Worm (Caenorhabditis elegans): ENCODE measurements around the gene T06F4.1.

DNA sequence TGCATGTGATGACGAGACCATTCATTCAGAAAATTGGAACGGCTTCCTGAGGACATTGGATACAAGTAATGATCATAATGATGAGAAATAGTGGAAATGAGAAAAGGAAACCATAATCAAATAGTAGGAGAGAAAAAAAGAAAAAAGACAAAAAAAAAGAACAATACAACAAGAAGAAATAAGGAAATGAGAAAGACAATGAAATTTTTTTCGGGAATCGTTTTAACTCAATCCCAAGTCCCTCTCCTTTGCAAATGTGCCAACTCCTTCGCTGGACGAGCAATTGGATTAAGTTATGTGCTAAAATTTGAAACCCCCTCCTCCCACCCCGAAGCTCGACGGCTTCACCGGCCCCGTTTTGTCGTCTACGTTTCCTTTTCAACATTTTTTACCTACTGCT is 9.8 kb upstream of the T06F4.1 start:
- TF ChIP-seq F13C5.2 (tag; optimal IDR thresholded peaks at IDR 0.05): no peak
- no peak for TF ChIP-seq tra-4 (tag; optimal IDR thresholded peaks at IDR 0.05)
- no peak for TF ChIP-seq ets-7 (tag; optimal IDR thresholded peaks at IDR 0.05)
- TF ChIP-seq ama-1 (optimal IDR thresholded peaks at IDR 0.05): no peak
- TF ChIP-seq ceh-36 (tag; optimal IDR thresholded peaks at IDR 0.05): no peak
- TF ChIP-seq hmg-4 (GFP tag; optimal IDR thresholded peaks at IDR 0.05): no peak
- TF ChIP-seq ceh-13 (GFP tag; optimal IDR thresholded peaks at IDR 0.05): no peak
- no peak for TF ChIP-seq tbx-11 (GFP tag; IDR thresholded peaks at IDR 0.05)
- no peak for TF ChIP-seq B0310.2 (tag; optimal IDR thresholded peaks at IDR 0.05)
- TF ChIP-seq hnd-1 (tag; optimal IDR thresholded peaks at IDR 0.05): no peak
- TF ChIP-seq hmbx-1 (tag; optimal IDR thresholded peaks at IDR 0.05): no peak
- TF ChIP-seq sea-1 (GFP tag; conservative IDR thresholded peaks at IDR 0.05): no peak
- no peak for TF ChIP-seq flt-1 (GFP tag; IDR thresholded peaks at IDR 0.05)

Measured in whole organism, early embryonic.